Fruit fly (Drosophila melanogaster): Measurements from ENCODE around the gene cold.
A peak's percentile ranks its signal among the peaks of the same experiment; 100 is the strongest.

The cold gene

DNA sequence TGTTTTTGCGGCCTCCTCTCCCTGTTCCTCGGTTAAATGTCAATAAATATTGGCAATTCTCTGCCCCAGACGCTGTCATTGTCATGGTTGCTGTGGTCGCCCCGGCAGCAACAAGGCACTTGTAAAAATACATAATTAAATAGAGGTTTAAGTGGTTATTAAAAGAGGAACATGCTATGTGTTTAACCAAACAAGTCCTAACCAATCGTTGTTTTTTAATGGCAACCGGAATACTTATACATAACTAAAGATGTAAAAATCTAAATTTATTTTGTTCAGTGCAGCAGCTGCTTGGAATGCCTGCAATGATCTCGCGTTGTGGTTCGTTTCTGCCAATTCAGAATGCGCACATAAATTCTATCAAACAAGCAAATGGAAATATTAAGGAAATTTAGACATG lies 32.9 kb downstream of the cold start:
- TF ChIP-seq dl (GFP tag; optimal IDR thresholded peaks at IDR 0.05; ENCODE audit: insufficient read depth in 1 of 2, partially characterized antibody in 2 of 2) = no peak
- TF ChIP-seq rgr (GFP tag; optimal IDR thresholded peaks at IDR 0.05) = peak; percentile 6
- TF ChIP-seq pan (optimal IDR thresholded peaks at IDR 0.05) = no peak
- TF ChIP-seq foxo (GFP tag; optimal IDR thresholded peaks at IDR 0.05) = peak in 1 of 2 experiments; percentile 9
- no peak for TF ChIP-seq HLH106 (tag; optimal IDR thresholded peaks at IDR 0.05)
- peak; percentile 39 for TF ChIP-seq h (GFP tag; optimal IDR thresholded peaks at IDR 0.05)
- TF ChIP-seq Myc (optimal IDR thresholded peaks at IDR 0.05) = no peak
- TF ChIP-seq sv (GFP tag; optimal IDR thresholded peaks at IDR 0.05) = no peak
- no peak for TF ChIP-seq GATAd (GFP tag; optimal IDR thresholded peaks at IDR 0.05)
- TF ChIP-seq Sp1 (GFP tag; optimal IDR thresholded peaks at IDR 0.05) = no peak
- TF ChIP-seq OdsH (GFP tag; optimal IDR thresholded peaks at IDR 0.05) = no peak
- TF ChIP-seq Abd-B (GFP tag; optimal IDR thresholded peaks at IDR 0.05) = no peak
- TF ChIP-seq usp (GFP tag; optimal IDR thresholded peaks at IDR 0.05) = no peak
- TF ChIP-seq psq (GFP tag; optimal IDR thresholded peaks at IDR 0.05) = no peak
- TF ChIP-seq brk (GFP tag; optimal IDR thresholded peaks at IDR 0.05) = no peak
- TF ChIP-seq Mio (GFP tag; optimal IDR thresholded peaks at IDR 0.05) = no peak
- TF ChIP-seq N (GFP tag; optimal IDR thresholded peaks at IDR 0.05) = no peak
- TF ChIP-seq fru (GFP tag; optimal IDR thresholded peaks at IDR 0.05) = peak; percentile 35
- no peak for TF ChIP-seq CG32264 (GFP tag; optimal IDR thresholded peaks at IDR 0.05)
- no peak for TF ChIP-seq dmrt93B (GFP tag; optimal IDR thresholded peaks at IDR 0.05)
- TF ChIP-seq Hnf4 (GFP tag; optimal IDR thresholded peaks at IDR 0.05) = no peak
- TF ChIP-seq tai (GFP tag; optimal IDR thresholded peaks at IDR 0.05) = no peak
- TF ChIP-seq dsf (GFP tag; optimal IDR thresholded peaks at IDR 0.05; ENCODE audit: borderline replicate concordance) = no peak
- no peak for TF ChIP-seq Dif (GFP tag; optimal IDR thresholded peaks at IDR 0.05; ENCODE audit: partially characterized antibody)
- no peak for TF ChIP-seq Hr78 (GFP tag; optimal IDR thresholded peaks at IDR 0.05)
- no peak for TF ChIP-seq Jra (GFP tag; optimal IDR thresholded peaks at IDR 0.05)
- no peak for TF ChIP-seq lola (GFP tag; optimal IDR thresholded peaks at IDR 0.05)
- peak; percentile 19 for TF ChIP-seq ey (GFP tag; optimal IDR thresholded peaks at IDR 0.05)
- peak; percentile 7 for TF ChIP-seq br (GFP tag; optimal IDR thresholded peaks at IDR 0.05)
- TF ChIP-seq woc (GFP tag; optimal IDR thresholded peaks at IDR 0.05) = peak; percentile 10

DNA sequence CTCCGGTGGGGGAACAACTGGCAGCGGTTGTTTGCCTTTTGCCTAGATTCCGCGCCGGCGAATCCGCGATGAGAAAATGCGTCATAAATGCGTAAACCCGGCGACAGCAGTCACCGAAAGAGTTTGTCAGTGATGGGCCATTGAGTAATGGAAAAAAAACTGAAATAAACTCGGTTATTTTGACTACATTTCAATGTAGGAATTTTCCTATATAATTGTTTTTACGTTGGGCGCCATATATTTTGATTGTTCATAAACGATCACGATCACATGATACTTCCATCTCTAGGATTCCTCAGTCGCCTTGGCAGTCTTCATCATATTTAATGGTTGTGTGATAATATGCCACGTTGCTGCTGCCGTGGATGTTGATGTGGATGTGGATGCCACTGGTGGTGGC lies 34.1 kb downstream of the cold start:
- no peak for TF ChIP-seq woc (GFP tag; optimal IDR thresholded peaks at IDR 0.05)
- no peak for TF ChIP-seq N (GFP tag; optimal IDR thresholded peaks at IDR 0.05)
- TF ChIP-seq sage (GFP tag; optimal IDR thresholded peaks at IDR 0.05) = no peak
- TF ChIP-seq Hr83 (GFP tag; optimal IDR thresholded peaks at IDR 0.05; ENCODE audit: poor library complexity, severe bottlenecking) = no peak
- TF ChIP-seq Dif (GFP tag; optimal IDR thresholded peaks at IDR 0.05; ENCODE audit: partially characterized antibody) = no peak
- TF ChIP-seq OdsH (GFP tag; optimal IDR thresholded peaks at IDR 0.05) = no peak
- no peak for TF ChIP-seq dsf (GFP tag; optimal IDR thresholded peaks at IDR 0.05; ENCODE audit: borderline replicate concordance)
- TF ChIP-seq Hr78 (GFP tag; optimal IDR thresholded peaks at IDR 0.05) = no peak
- TF ChIP-seq HLH106 (tag; optimal IDR thresholded peaks at IDR 0.05) = no peak
- TF ChIP-seq tai (GFP tag; optimal IDR thresholded peaks at IDR 0.05) = no peak
- no peak for TF ChIP-seq fru (GFP tag; optimal IDR thresholded peaks at IDR 0.05)
- no peak for TF ChIP-seq ey (GFP tag; optimal IDR thresholded peaks at IDR 0.05)
- TF ChIP-seq Vsx2 (GFP tag; optimal IDR thresholded peaks at IDR 0.05; ENCODE audit: partially characterized antibody) = no peak
- TF ChIP-seq jim (GFP tag; optimal IDR thresholded peaks at IDR 0.05) = no peak
- no peak for TF ChIP-seq psq (GFP tag; optimal IDR thresholded peaks at IDR 0.05)
- TF ChIP-seq Hnf4 (GFP tag; optimal IDR thresholded peaks at IDR 0.05) = no peak
- TF ChIP-seq Abd-B (GFP tag; optimal IDR thresholded peaks at IDR 0.05) = no peak
- no peak for TF ChIP-seq dl (GFP tag; optimal IDR thresholded peaks at IDR 0.05; ENCODE audit: insufficient read depth in 1 of 2, partially characterized antibody in 2 of 2)
- no peak for TF ChIP-seq Sp1 (GFP tag; optimal IDR thresholded peaks at IDR 0.05)
- no peak for TF ChIP-seq sv (GFP tag; optimal IDR thresholded peaks at IDR 0.05)

DNA sequence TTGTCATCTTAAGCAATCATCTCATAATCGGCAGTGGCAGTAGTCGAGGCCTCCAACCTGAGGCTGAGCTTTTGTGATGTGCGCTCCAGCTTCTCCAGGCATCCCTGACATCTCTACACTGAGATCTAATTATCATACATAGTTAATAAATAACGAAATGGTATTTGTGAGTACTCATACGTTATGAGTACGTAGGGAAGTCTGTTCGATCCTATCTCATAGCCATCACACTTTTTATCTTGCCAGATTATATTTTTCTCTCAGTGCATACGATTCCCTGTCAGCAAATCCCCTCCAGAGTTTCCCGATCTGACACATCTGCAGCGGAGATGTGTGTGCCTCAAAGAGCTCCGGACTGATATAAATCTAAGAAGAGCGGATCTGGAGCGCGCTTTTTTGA lies 35.4 kb downstream of the cold start:
- peak; percentile 12 for TF ChIP-seq h (GFP tag; optimal IDR thresholded peaks at IDR 0.05)
- no peak for TF ChIP-seq HLH106 (tag; optimal IDR thresholded peaks at IDR 0.05)
- TF ChIP-seq foxo (GFP tag; optimal IDR thresholded peaks at IDR 0.05) = peak in 1 of 2 experiments; percentile 19
- no peak for TF ChIP-seq Hr78 (GFP tag; optimal IDR thresholded peaks at IDR 0.05)
- no peak for TF ChIP-seq ey (GFP tag; optimal IDR thresholded peaks at IDR 0.05)
- TF ChIP-seq lola (GFP tag; optimal IDR thresholded peaks at IDR 0.05) = no peak
- no peak for TF ChIP-seq dl (GFP tag; optimal IDR thresholded peaks at IDR 0.05; ENCODE audit: insufficient read depth in 1 of 2, partially characterized antibody in 2 of 2)

DNA sequence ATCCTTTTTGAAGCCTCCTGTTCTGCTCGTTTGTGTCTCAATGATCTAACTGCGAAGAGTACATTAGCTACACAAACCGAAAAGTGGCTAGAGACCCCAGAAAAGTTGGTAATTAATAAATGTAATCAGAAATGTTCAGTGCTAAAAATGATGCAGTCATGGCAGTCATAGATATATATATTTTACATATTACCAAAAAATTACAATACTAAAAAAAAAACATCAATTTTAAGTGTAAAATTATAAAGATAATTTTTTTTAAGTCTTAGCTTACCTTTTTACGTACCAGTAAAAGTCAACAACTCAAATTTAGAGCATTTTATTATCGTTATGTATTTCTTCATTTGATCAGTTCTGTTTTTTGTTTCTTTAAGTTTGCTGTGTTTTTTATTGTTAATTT lies 38.7 kb downstream of the cold start:
- TF ChIP-seq HLH106 (tag; optimal IDR thresholded peaks at IDR 0.05) (peak; percentile 4), Abd-B (GFP tag; optimal IDR thresholded peaks at IDR 0.05) (no peak), Sp1 (GFP tag; optimal IDR thresholded peaks at IDR 0.05) (peak; percentile 7)
